Worm (Caenorhabditis elegans) whole organism, early embryonic: ENCODE results near the gene age-1.

Source experiments
- B0310.2 ChIP-seq: sonication (generic microtip); optimal IDR thresholded peaks from 2 replicates; lab custom pipeline; 2016; ENCODE audit warnings: mild to moderate bottlenecking, missing genetic modification characterization, missing compliant biosample characterization
- F13C5.2 ChIP-seq: sonication (generic microtip); optimal IDR thresholded peaks from 2 replicates; lab custom pipeline; 2017; ENCODE audit warnings: mild to moderate bottlenecking, missing genetic modification characterization, inconsistent platforms, missing compliant biosample characterization
- aly-1 ChIP-seq: sonication (generic microtip); optimal IDR thresholded peaks from 2 replicates; lab custom pipeline; 2016; ENCODE audit warnings: missing genetic modification characterization, missing compliant biosample characterization
- ama-1 ChIP-seq: fragments of 150-350 bp; optimal IDR thresholded peaks from 2 replicates; lab custom pipeline; 2014
- ceh-13 ChIP-seq: fragments of 200-800 bp; sonication (Bioruptor generic); optimal IDR thresholded peaks from 2 replicates; lab custom pipeline; 2018; ENCODE audit warnings: mild to moderate bottlenecking, missing genetic modification characterization, missing compliant biosample characterization
- ceh-36 ChIP-seq: sonication (generic microtip); optimal IDR thresholded peaks from 2 replicates; lab custom pipeline; 2016; ENCODE audit warnings: missing genetic modification characterization, inconsistent platforms, missing compliant biosample characterization
- ets-7 ChIP-seq: sonication (generic microtip); optimal IDR thresholded peaks from 2 replicates; lab custom pipeline; 2016; ENCODE audit warnings: missing genotype, missing genetic modification characterization, missing compliant biosample characterization
- flt-1 ChIP-seq: fragments of 200-800 bp; sonication (Bioruptor generic); IDR thresholded peaks from 2 replicates; pipeline ENCODE4 v1.3.6; 2022; ENCODE audit warnings: missing genetic modification characterization, missing compliant biosample characterization
- hmbx-1 ChIP-seq: sonication (generic microtip); optimal IDR thresholded peaks from 2 replicates; lab custom pipeline; 2016; ENCODE audit warnings: mild to moderate bottlenecking, missing genetic modification characterization, missing compliant biosample characterization
- hmg-4 ChIP-seq: fragments of 200-800 bp; sonication (Bioruptor generic); optimal IDR thresholded peaks from 2 replicates; lab custom pipeline; 2018; ENCODE audit warnings: mild to moderate bottlenecking, missing genetic modification characterization, missing compliant biosample characterization
- hnd-1 ChIP-seq: sonication (generic microtip); optimal IDR thresholded peaks from 2 replicates; lab custom pipeline; 2016; ENCODE audit warnings: missing genetic modification characterization, missing compliant biosample characterization
- pes-1 ChIP-seq: fragments of 200-800 bp; sonication (Bioruptor generic); IDR thresholded peaks from 2 replicates; pipeline ENCODE4 v1.3.6; 2022; ENCODE audit warnings: missing genetic modification reagents, missing genetic modification characterization, missing compliant biosample characterization
- scrt-1 ChIP-seq: fragments of 200-800 bp; sonication (Bioruptor generic); IDR thresholded peaks from 2 replicates; pipeline ENCODE4 v1.3.6; 2022; ENCODE audit warnings: missing genetic modification characterization, missing compliant biosample characterization
- sea-1 ChIP-seq: fragments of 200-800 bp; sonication (Bioruptor generic); conservative IDR thresholded peaks from 2 replicates; pipeline ENCODE4 v1.3.6; 2022; ENCODE audit warnings: missing genetic modification characterization, missing compliant biosample characterization
- tbx-11 ChIP-seq: fragments of 200-800 bp; sonication (Bioruptor generic); IDR thresholded peaks from 2 replicates; pipeline ENCODE4 v1.3.6; 2022; ENCODE audit warnings: missing genetic modification characterization, missing compliant biosample characterization
- tbx-37 ChIP-seq: fragments of 200-800 bp; sonication (Bioruptor generic); conservative IDR thresholded peaks from 2 replicates; pipeline ENCODE4 v1.3.6; 2022; ENCODE audit warnings: missing genetic modification reagents, missing genetic modification characterization, missing compliant biosample characterization
- tra-4 ChIP-seq: sonication (generic microtip); optimal IDR thresholded peaks from 2 replicates; lab custom pipeline; 2017; ENCODE audit warnings: missing genetic modification characterization, missing compliant biosample characterization

Gene age-1

DNA sequence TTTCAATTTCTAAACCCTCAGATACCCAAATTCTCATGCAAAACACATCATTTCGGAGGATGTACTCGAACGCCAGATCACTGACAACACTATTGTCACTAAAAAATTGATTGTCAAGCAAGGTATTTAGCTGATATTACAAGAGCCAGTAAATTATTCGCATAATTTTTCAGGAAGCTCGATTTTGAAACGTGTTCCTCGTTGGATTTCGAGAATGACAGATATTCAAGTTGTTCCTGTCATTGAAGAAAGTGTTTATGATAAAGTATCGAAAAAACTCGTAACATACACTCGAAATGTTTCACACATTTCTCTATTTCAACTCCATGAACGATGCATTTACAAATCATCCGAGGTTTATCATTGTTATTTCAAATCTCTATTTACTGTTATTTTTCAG lies 31.0 kb downstream of the age-1 start:
- TF ChIP-seq F13C5.2 (tag; lab: Kevin White, UChicago) (no peak), ceh-36 (tag; lab: Kevin White, UChicago) (no peak), hmg-4 (no peak), ets-7 (tag; lab: Kevin White, UChicago) (no peak), pes-1 (no peak), ama-1 (lab: Kevin White, UChicago) (no peak), hnd-1 (no peak), sea-1 (GFP tag; lab: Robert Waterston, UW) (no peak), B0310.2 (tag; lab: Kevin White, UChicago) (no peak), tra-4 (tag; lab: Kevin White, UChicago) (no peak), scrt-1 (GFP tag; lab: Robert Waterston, UW) (no peak), ceh-13 (GFP tag; lab: Kevin White, UChicago) (no peak), flt-1 (GFP tag; lab: Robert Waterston, UW) (no peak), tbx-37 (GFP tag; lab: Robert Waterston, UW) (no peak), tbx-11 (no peak), aly-1 (tag; lab: Kevin White, UChicago) (no peak)

DNA sequence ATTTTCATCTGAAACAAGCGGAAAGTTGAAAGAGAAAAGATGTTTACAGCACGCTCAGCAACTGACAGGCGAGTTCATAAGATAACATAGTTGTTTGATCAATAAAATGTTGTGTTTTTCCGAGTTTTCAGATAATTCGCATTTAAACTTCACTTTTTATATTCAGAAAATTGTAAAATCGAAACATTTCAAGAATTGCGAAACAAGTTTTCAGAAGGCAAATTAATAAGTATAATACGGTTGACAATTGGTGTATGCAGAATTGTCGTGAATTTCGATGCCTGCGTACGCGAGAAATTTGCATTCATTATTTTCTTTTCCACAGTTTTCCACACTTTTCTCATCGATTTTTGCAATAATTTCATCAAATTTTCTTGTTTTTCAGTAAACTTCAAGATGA lies 31.5 kb downstream of the age-1 start, which contains the start of the genes ooc-3 and B0334.4:
Gene ooc-3 (minus strand): TSS at position 15 of the 400 bp plus-strand sequence.
Gene B0334.4 (plus strand): TSS at position 386 of the 400 bp plus-strand sequence.
- TF ChIP-seq B0310.2 (tag; lab: Kevin White, UChicago) (no peak), aly-1 (tag; lab: Kevin White, UChicago) (no peak)

DNA sequence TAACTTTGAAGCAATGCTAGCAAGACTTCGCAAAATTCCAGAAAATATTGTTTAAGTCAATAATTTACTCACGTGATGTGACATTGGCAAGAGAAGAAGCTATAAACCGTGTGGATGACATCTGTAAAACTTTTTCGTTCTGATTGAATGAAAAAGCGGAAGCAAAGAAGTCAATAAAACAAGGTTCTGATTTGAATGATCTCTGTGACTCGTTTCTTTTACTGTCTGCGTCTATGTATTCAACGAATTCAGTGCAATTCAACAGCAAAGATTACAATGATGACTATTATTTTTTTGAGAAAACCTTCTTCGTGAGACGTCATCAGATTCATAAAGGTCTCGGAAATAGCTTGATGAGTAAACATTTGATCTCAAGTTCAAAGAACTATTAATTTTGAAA lies 34.0 kb downstream of the age-1 start, which contains the start of gene hacl-1:
Gene hacl-1 (minus strand): TSS at position 121 of the 400 bp plus-strand sequence.
- TF ChIP-seq F13C5.2 (tag; lab: Kevin White, UChicago) (no peak), tra-4 (tag; lab: Kevin White, UChicago) (no peak), hmbx-1 (tag; lab: Kevin White, UChicago) (no peak), tbx-37 (GFP tag; lab: Robert Waterston, UW) (no peak), tbx-11 (no peak), hnd-1 (no peak), ceh-13 (GFP tag; lab: Kevin White, UChicago) (no peak), ets-7 (tag; lab: Kevin White, UChicago) (no peak), scrt-1 (GFP tag; lab: Robert Waterston, UW) (no peak), aly-1 (tag; lab: Kevin White, UChicago) (no peak), ceh-36 (tag; lab: Kevin White, UChicago) (no peak), pes-1 (no peak), ama-1 (lab: Kevin White, UChicago) (no peak), sea-1 (GFP tag; lab: Robert Waterston, UW) (no peak), B0310.2 (tag; lab: Kevin White, UChicago) (no peak)

ce11 chrII:11487999-11488398 lies 38.9 kb downstream of the age-1 start, which contains the start of gene B0334.13:
B0334.13 (plus strand) TSS chrII:11488299.
- TF ChIP-seq ceh-36 (tag; lab: Kevin White, UChicago) (no peak), ets-7 (tag; lab: Kevin White, UChicago) (no peak), B0310.2 (tag; lab: Kevin White, UChicago) (no peak), sea-1 (GFP tag; lab: Robert Waterston, UW) (no peak), flt-1 (GFP tag; lab: Robert Waterston, UW) (no peak)

- no peak for TF ChIP-seq hnd-1
- no peak for TF ChIP-seq tbx-11
- no peak for TF ChIP-seq aly-1 (tag; lab: Kevin White, UChicago)
- no peak for TF ChIP-seq tra-4 (tag; lab: Kevin White, UChicago)
- no peak for TF ChIP-seq pes-1
- no peak for TF ChIP-seq tbx-37 (GFP tag; lab: Robert Waterston, UW)
- no peak for TF ChIP-seq hmbx-1 (tag; lab: Kevin White, UChicago)
- TF ChIP-seq ceh-36 (tag; lab: Kevin White, UChicago) = no peak
- TF ChIP-seq sea-1 (GFP tag; lab: Robert Waterston, UW) = no peak
- TF ChIP-seq flt-1 (GFP tag; lab: Robert Waterston, UW) = no peak
Observed at ce11 chrII:11486698-11487234, 40.1 kb downstream of the age-1 start, which contains the start of gene ttr-18. ttr-18 (minus strand) TSS chrII:11486748.

DNA sequence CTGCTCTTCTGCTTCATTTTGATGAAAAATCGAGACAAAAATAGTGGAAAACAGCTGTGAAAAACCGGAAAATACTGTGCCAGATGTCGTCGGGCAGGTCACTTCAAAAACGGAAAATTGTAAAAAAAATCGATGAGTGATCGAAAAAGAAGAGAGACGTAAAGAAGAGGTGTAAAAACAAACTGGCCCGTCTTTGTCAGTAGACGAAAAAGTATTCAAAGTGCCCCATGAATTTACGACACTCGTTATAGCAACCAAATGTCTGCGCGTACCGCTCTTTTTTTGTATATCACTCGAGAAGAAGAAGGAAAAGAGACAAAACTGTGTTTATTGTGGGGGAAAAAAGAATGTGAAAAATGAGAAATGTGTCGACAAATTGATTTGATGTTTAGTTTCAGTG lies 41.7 kb downstream of the age-1 start, which contains the start of gene twk-5:
Gene twk-5 (minus strand): TSS at position 101 of the 400 bp plus-strand sequence.
- TF ChIP-seq tra-4 (tag; lab: Kevin White, UChicago) = no peak
- TF ChIP-seq hmg-4 = no peak
- no peak for TF ChIP-seq hmbx-1 (tag; lab: Kevin White, UChicago)
- no peak for TF ChIP-seq tbx-37 (GFP tag; lab: Robert Waterston, UW)
- TF ChIP-seq aly-1 (tag; lab: Kevin White, UChicago) = no peak

- peak; percentile 97 for TF ChIP-seq B0310.2 (tag; lab: Kevin White, UChicago)
- peak; percentile 98 for TF ChIP-seq tbx-37 (GFP tag; lab: Robert Waterston, UW)
- TF ChIP-seq aly-1 (tag; lab: Kevin White, UChicago) = peak; percentile 97
- peak; percentile 97 for TF ChIP-seq flt-1 (GFP tag; lab: Robert Waterston, UW)
- peak; percentile 89 for TF ChIP-seq ets-7 (tag; lab: Kevin White, UChicago)
- TF ChIP-seq hnd-1 = peak; percentile 94
- TF ChIP-seq hmbx-1 (tag; lab: Kevin White, UChicago) = peak; percentile 89
- TF ChIP-seq ceh-36 (tag; lab: Kevin White, UChicago) = peak; percentile 97
- TF ChIP-seq tbx-11 = peak; percentile 96
- peak; percentile 93 for TF ChIP-seq ceh-13 (GFP tag; lab: Kevin White, UChicago)
- TF ChIP-seq F13C5.2 (tag; lab: Kevin White, UChicago) = peak; percentile 97
- peak; percentile 93 for TF ChIP-seq tra-4 (tag; lab: Kevin White, UChicago)
- peak; percentile 97 for TF ChIP-seq sea-1 (GFP tag; lab: Robert Waterston, UW)
- TF ChIP-seq hmg-4 = peak; percentile 98
- peak; percentile 95 for TF ChIP-seq scrt-1 (GFP tag; lab: Robert Waterston, UW)
- TF ChIP-seq pes-1 = peak; percentile 97
- TF ChIP-seq ama-1 (lab: Kevin White, UChicago) = no peak
Observed at ce11 chrII:11484600-11484999, 42.3 kb downstream of the age-1 start.
